Fruit fly (Drosophila melanogaster): ENCODE measurements around the gene Rubicon.

Gene Rubicon

DNA sequence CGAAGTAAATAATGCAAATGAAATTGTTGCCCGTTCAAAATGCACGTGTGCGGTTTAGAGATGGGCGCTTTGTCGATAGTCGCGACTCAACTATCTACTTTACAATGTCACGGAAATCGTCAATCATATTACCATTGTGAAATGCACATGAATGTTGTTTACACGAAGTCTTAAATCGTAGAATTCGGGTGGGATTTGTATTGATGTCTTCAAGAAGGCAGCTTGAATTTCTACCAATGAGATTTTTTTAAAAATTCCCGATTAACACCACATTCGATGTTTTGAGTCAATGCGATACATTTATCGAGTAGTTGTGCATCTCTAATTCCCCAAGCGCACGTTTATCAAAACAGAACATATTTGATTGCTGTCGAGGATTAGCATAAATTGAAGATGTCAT is 43.4 kb downstream of the Rubicon start, which contains the start of gene CG1789 (continued):
- TF ChIP-seq Mes4 (GFP tag; optimal IDR thresholded peaks at IDR 0.05) (no peak), Deaf1 (tag; optimal IDR thresholded peaks at IDR 0.05) (no peak), CG5953 (GFP tag; IDR thresholded peaks at IDR 0.05) (no peak), CG6854 (GFP tag; optimal IDR thresholded peaks at IDR 0.05) (no peak), MBD-R2 (GFP tag; IDR thresholded peaks at IDR 0.05) (peak; percentile 75), CG12942 (GFP tag; optimal IDR thresholded peaks at IDR 0.05) (no peak), ATbp (GFP tag; optimal IDR thresholded peaks at IDR 0.05) (no peak), Dad (GFP tag; optimal IDR thresholded peaks at IDR 0.05) (no peak), pum (GFP tag; optimal IDR thresholded peaks at IDR 0.05) (peak; percentile 25), Doc2 (GFP tag; IDR thresholded peaks at IDR 0.05) (no peak), CG12659 (GFP tag; optimal IDR thresholded peaks at IDR 0.05) (peak; percentile 31), ham (GFP tag; IDR thresholded peaks at IDR 0.05) (no peak), HLH4C (GFP tag; IDR thresholded peaks at IDR 0.05; ENCODE audit: partially characterized antibody) (peak; percentile 84; the same call in 2 of the 3 replicates), CG6813 (GFP tag; optimal IDR thresholded peaks at IDR 0.05) (no peak), CG12104 (GFP tag; optimal IDR thresholded peaks at IDR 0.05) (no peak), Dfd (GFP tag; optimal IDR thresholded peaks at IDR 0.05) (no peak), slp2 (GFP tag; optimal IDR thresholded peaks at IDR 0.05) (no peak), CG2129 (GFP tag; IDR thresholded peaks at IDR 0.05; ENCODE audit: partially characterized antibody) (peak; percentile 89), slbo (GFP tag; IDR thresholded peaks at IDR 0.05) (peak; percentile 44; the same call in 1 of the 2 replicates), rib (GFP tag; IDR thresholded peaks at IDR 0.05) (0 out of 2 replicates have a peak, but pooled peaks have one; percentile 40), Sry-β (GFP tag; optimal IDR thresholded peaks at IDR 0.05) (no peak), CG7271 (tag; optimal IDR thresholded peaks at IDR 0.05) (no peak), Fer2 (tag; optimal IDR thresholded peaks at IDR 0.05) (no peak), prd (optimal IDR thresholded peaks at IDR 0.05) (no peak), prd (GFP tag; IDR thresholded peaks at IDR 0.05) (peak; percentile 47), CG7928 (GFP tag; optimal IDR thresholded peaks at IDR 0.05) (no peak), sens (GFP tag) (peak; percentile 85), Hmx (GFP tag; optimal IDR thresholded peaks at IDR 0.05) (no peak), amos (GFP tag; IDR thresholded peaks at IDR 0.05; ENCODE audit: partially characterized antibody) (peak; percentile 85), Sry-δ (GFP tag; optimal IDR thresholded peaks at IDR 0.05) (peak; percentile 96), lmd (GFP tag; IDR thresholded peaks at IDR 0.05) (peak; percentile 16; the same call in 1 of the 2 replicates), stc (GFP tag; IDR thresholded peaks at IDR 0.05) (no peak), da (GFP tag; optimal IDR thresholded peaks at IDR 0.05) (no peak), CG10267 (tag; optimal IDR thresholded peaks at IDR 0.05) (peak; percentile 49), ro (GFP tag; IDR thresholded peaks at IDR 0.05) (no peak), CrebB (tag; optimal IDR thresholded peaks at IDR 0.05) (no peak), CG14050 (GFP tag; IDR thresholded peaks at IDR 0.05) (no peak), ab (GFP tag; optimal IDR thresholded peaks at IDR 0.05) (no peak), Lpt (GFP tag; optimal IDR thresholded peaks at IDR 0.05) (no peak), CG8281 (tag; optimal IDR thresholded peaks at IDR 0.05) (no peak), CG11504 (tag; optimal IDR thresholded peaks at IDR 0.05) (peak; percentile 54), CG8290 (GFP tag; optimal IDR thresholded peaks at IDR 0.05) (no peak), CG8290 (tag; optimal IDR thresholded peaks at IDR 0.05) (no peak), Doc3 (GFP tag; IDR thresholded peaks at IDR 0.05; ENCODE audit: partially characterized antibody) (peak; percentile 94), CG17359 (tag; optimal IDR thresholded peaks at IDR 0.05) (no peak), en (GFP tag; optimal IDR thresholded peaks at IDR 0.05) (no peak), CG11456 (GFP tag; IDR thresholded peaks at IDR 0.05) (no peak), Dip2 (GFP tag; IDR thresholded peaks at IDR 0.05) (no peak), trem (tag; optimal IDR thresholded peaks at IDR 0.05) (peak; percentile 53), bsh (GFP tag; optimal IDR thresholded peaks at IDR 0.05) (no peak), gt (GFP tag; IDR thresholded peaks at IDR 0.05) (no peak), Xrp1 (GFP tag; IDR thresholded peaks at IDR 0.05) (peak; percentile 30; the same call in 1 of the 2 replicates), CG10431 (GFP tag; optimal IDR thresholded peaks at IDR 0.05) (no peak)
